Fruit fly (Drosophila melanogaster) whole organism, embryonic: ENCODE data around the gene CG5644.
A peak's percentile ranks its signal among the peaks of the same experiment; 100 is the strongest.

ENCODE experiments used
- Bgb ChIP-seq: fragments of 200-800 bp; sonication (Bioruptor generic); IDR thresholded peaks from 2 replicates; pipeline ENCODE4 v1.3.6; 2022; ENCODE audit warnings: missing biosample characterization, missing genetic modification characterization; ENCODE audit not compliant: partially characterized antibody
- CG11093 ChIP-seq: fragments of 200-800 bp; sonication (Bioruptor generic); IDR thresholded peaks from 3 replicates; pipeline ENCODE4 v1.3.6; 2022; ENCODE audit warnings: missing biosample characterization, missing genetic modification characterization
- CG12104 ChIP-seq: fragments of 200-800 bp; sonication (Bioruptor generic); optimal IDR thresholded peaks from 3 replicates; lab custom pipeline; 2016; ENCODE audit warnings: missing biosample characterization, missing genetic modification characterization
- CG12391 ChIP-seq: fragments of 200-800 bp; sonication (Bioruptor generic); optimal IDR thresholded peaks from 3 replicates; lab custom pipeline; 2018; ENCODE audit warnings: missing biosample characterization, mild to moderate bottlenecking, missing genetic modification characterization, moderate library complexity
- CG12659 ChIP-seq: fragments of 200-800 bp; sonication (Bioruptor generic); optimal IDR thresholded peaks from 3 replicates; lab custom pipeline; 2017; ENCODE audit warnings: mild to moderate bottlenecking, missing biosample characterization, missing genetic modification reagents, missing genetic modification characterization
- CG12744 ChIP-seq: fragments of 200-800 bp; sonication (Bioruptor generic); optimal IDR thresholded peaks from 2 replicates; lab custom pipeline; 2016; ENCODE audit warnings: missing biosample characterization, missing genetic modification characterization
- CG13624 ChIP-seq: fragments of 200-800 bp; sonication (Bioruptor generic); optimal IDR thresholded peaks from 2 replicates; lab custom pipeline; 2016; ENCODE audit warnings: missing biosample characterization, missing genetic modification characterization
- CG4282 ChIP-seq: fragments of 200-800 bp; sonication (Bioruptor generic); optimal IDR thresholded peaks from 2 replicates; lab custom pipeline; 2016; ENCODE audit warnings: missing biosample characterization, missing genetic modification characterization
- CG4854 ChIP-seq: fragments of 200-800 bp; sonication (Bioruptor generic); optimal IDR thresholded peaks from 2 replicates; lab custom pipeline; 2016; ENCODE audit warnings: missing biosample characterization, missing genetic modification characterization, inconsistent platforms
- CG7271 ChIP-seq: fragments of 200-800 bp; sonication (Bioruptor generic); optimal IDR thresholded peaks from 2 replicates; lab custom pipeline; 2018; ENCODE audit warnings: missing biosample characterization, mild to moderate bottlenecking, missing genetic modification characterization, moderate library complexity
- CG9797 ChIP-seq: fragments of 200-800 bp; sonication (Bioruptor generic); optimal IDR thresholded peaks from 3 replicates; lab custom pipeline; 2018; ENCODE audit warnings: missing biosample characterization, mild to moderate bottlenecking, missing genetic modification characterization
- CG9932 ChIP-seq: fragments of 200-800 bp; sonication (Bioruptor generic); IDR thresholded peaks from 2 replicates; pipeline ENCODE4 v1.3.6; 2022; ENCODE audit warnings: missing biosample characterization, missing genetic modification characterization
- Dek ChIP-seq: fragments of 200-800 bp; sonication (Bioruptor generic); optimal IDR thresholded peaks from 3 replicates; lab custom pipeline; 2019; ENCODE audit warnings: missing biosample characterization, mild to moderate bottlenecking, missing genetic modification characterization, moderate library complexity
- Doc2 ChIP-seq: fragments of 200-800 bp; sonication (Bioruptor generic); IDR thresholded peaks from 2 replicates; pipeline ENCODE4 v1.3.6; 2022; ENCODE audit warnings: missing biosample characterization, missing genetic modification characterization
- Doc3 ChIP-seq: fragments of 200-800 bp; sonication (Bioruptor generic); IDR thresholded peaks from 3 replicates; pipeline ENCODE4 v1.3.6; 2022; ENCODE audit warnings: missing biosample characterization, missing genetic modification characterization; ENCODE audit not compliant: partially characterized antibody
- HHEX ChIP-seq: fragments of 200-800 bp; sonication (Bioruptor generic); optimal IDR thresholded peaks from 3 replicates; lab custom pipeline; 2017; ENCODE audit warnings: missing biosample characterization, mild to moderate bottlenecking, missing genetic modification characterization, missing genetic modification reagents
- HmgD ChIP-seq: fragments of 200-800 bp; sonication (Bioruptor generic); optimal IDR thresholded peaks from 3 replicates; lab custom pipeline; 2016; ENCODE audit warnings: missing biosample characterization, missing genetic modification characterization
- HmgZ ChIP-seq: fragments of 200-800 bp; sonication (Bioruptor generic); optimal IDR thresholded peaks from 2 replicates; lab custom pipeline; 2018; ENCODE audit warnings: missing biosample characterization, mild to moderate bottlenecking, missing genetic modification characterization
- MESR4 ChIP-seq: fragments of 200-800 bp; sonication (Bioruptor generic); optimal IDR thresholded peaks from 2 replicates; lab custom pipeline; 2018; ENCODE audit warnings: missing biosample characterization, mild to moderate bottlenecking, missing genetic modification characterization, moderate library complexity
- Max ChIP-seq: fragments of 200-800 bp; sonication (Bioruptor generic); optimal IDR thresholded peaks from 2 replicates; lab custom pipeline; 2016; ENCODE audit warnings: missing biosample characterization, mild to moderate bottlenecking, missing genetic modification characterization
- Meics ChIP-seq: fragments of 200-800 bp; sonication (Bioruptor generic); optimal IDR thresholded peaks from 2 replicates; lab custom pipeline; 2017; ENCODE audit warnings: missing biosample characterization, mild to moderate bottlenecking, missing genetic modification characterization
- NC2α ChIP-seq: fragments of 200-800 bp; sonication (Bioruptor generic); optimal IDR thresholded peaks from 2 replicates; lab custom pipeline; 2016; ENCODE audit warnings: missing biosample characterization, missing genetic modification characterization
- Nf-YB ChIP-seq: fragments of 200-800 bp; sonication (Bioruptor generic); optimal IDR thresholded peaks from 3 replicates; lab custom pipeline; 2019; ENCODE audit warnings: missing biosample characterization, mild to moderate bottlenecking, missing genetic modification characterization, moderate library complexity
- Poxn ChIP-seq: fragments of 200-800 bp; sonication (Bioruptor generic); IDR thresholded peaks from 2 replicates; pipeline ENCODE4 v1.3.6; 2022; ENCODE audit warnings: missing biosample characterization, missing genetic modification characterization
- Spps ChIP-seq: fragments of 200-800 bp; sonication (Bioruptor generic); optimal IDR thresholded peaks from 2 replicates; lab custom pipeline; 2018; ENCODE audit warnings: missing biosample characterization, mild to moderate bottlenecking, missing genetic modification characterization
- Sry-β ChIP-seq: fragments of 200-800 bp; sonication (Bioruptor generic); optimal IDR thresholded peaks from 2 replicates; lab custom pipeline; 2018; ENCODE audit warnings: missing biosample characterization, mild to moderate bottlenecking, missing genetic modification characterization, moderate library complexity
- Trl ChIP-seq, 3 experiments: fragments of >200 bp in 2 of 3; fragments of 200-800 bp in 1 of 3; sonication (Bioruptor generic) in 1 of 3; optimal IDR thresholded peaks; 2 replicates in 1 of 3; 3 replicates in 2 of 3; lab custom pipeline; 2016 to 2017; ENCODE audit warnings: missing biosample characterization in 1 of 3, missing genetic modification characterization in 1 of 3
- aop ChIP-seq: fragments of 200-800 bp; sonication (Bioruptor generic); IDR thresholded peaks from 2 replicates; pipeline ENCODE4 v1.3.6; 2022; ENCODE audit warnings: missing biosample characterization, missing genetic modification characterization
- az2 ChIP-seq: fragments of 200-800 bp; sonication (Bioruptor generic); optimal IDR thresholded peaks from 3 replicates; lab custom pipeline; 2016; ENCODE audit warnings: missing biosample characterization, missing genetic modification characterization
- btn ChIP-seq: fragments of 200-800 bp; sonication (Bioruptor generic); optimal IDR thresholded peaks from 2 replicates; lab custom pipeline; 2016; ENCODE audit warnings: missing biosample characterization, missing genetic modification characterization
- dan ChIP-seq: fragments of 200-800 bp; sonication (Bioruptor generic); IDR thresholded peaks from 2 replicates; pipeline ENCODE4 v1.3.6; 2022; ENCODE audit warnings: missing biosample characterization, missing genetic modification characterization
- dmrt11E ChIP-seq: fragments of 200-800 bp; sonication (Bioruptor generic); optimal IDR thresholded peaks from 3 replicates; lab custom pipeline; 2018; ENCODE audit warnings: missing biosample characterization, mild to moderate bottlenecking, missing genetic modification characterization, moderate library complexity
- eyg ChIP-seq: fragments of 200-800 bp; sonication (Bioruptor generic); optimal IDR thresholded peaks from 3 replicates; lab custom pipeline; 2016; ENCODE audit warnings: missing biosample characterization, missing genetic modification characterization
- fd102C ChIP-seq: fragments of 200-800 bp; sonication (Bioruptor generic); optimal IDR thresholded peaks from 2 replicates; lab custom pipeline; 2018; ENCODE audit warnings: missing biosample characterization, mild to moderate bottlenecking, missing genetic modification characterization, moderate library complexity
- fd64A ChIP-seq: fragments of 200-800 bp; sonication (Bioruptor generic); optimal IDR thresholded peaks from 3 replicates; lab custom pipeline; 2018; ENCODE audit warnings: missing biosample characterization, mild to moderate bottlenecking, missing genetic modification characterization
- gcm2 ChIP-seq: fragments of 200-800 bp; sonication (Bioruptor generic); optimal IDR thresholded peaks from 2 replicates; lab custom pipeline; 2016; ENCODE audit warnings: missing biosample characterization, missing genetic modification characterization
- gsb-n ChIP-seq: fragments of 200-800 bp; sonication (Bioruptor generic); optimal IDR thresholded peaks from 3 replicates; lab custom pipeline; 2018; ENCODE audit warnings: missing biosample characterization, mild to moderate bottlenecking, missing genetic modification characterization
- jing ChIP-seq: fragments of 200-800 bp; sonication (Bioruptor generic); optimal IDR thresholded peaks from 2 replicates; lab custom pipeline; 2018; ENCODE audit warnings: missing biosample characterization, mild to moderate bottlenecking, missing genetic modification characterization
- kay ChIP-seq: fragments of 200-800 bp; sonication (Bioruptor generic); optimal IDR thresholded peaks from 2 replicates; lab custom pipeline; 2016; ENCODE audit warnings: missing biosample characterization, missing genetic modification characterization
- lilli ChIP-seq: fragments of 200-800 bp; sonication (Bioruptor generic); optimal IDR thresholded peaks from 3 replicates; lab custom pipeline; 2016; ENCODE audit warnings: missing biosample characterization, missing genetic modification characterization
- lmd ChIP-seq: fragments of 200-800 bp; sonication (Bioruptor generic); IDR thresholded peaks from 2 replicates; pipeline ENCODE4 v1.3.6; 2022; ENCODE audit warnings: missing biosample characterization, missing genetic modification characterization
- phol ChIP-seq: fragments of 200-800 bp; sonication (Bioruptor generic); optimal IDR thresholded peaks from 3 replicates; lab custom pipeline; 2018; ENCODE audit warnings: missing biosample characterization, mild to moderate bottlenecking, missing genetic modification characterization, moderate library complexity
- row ChIP-seq: fragments of 200-800 bp; sonication (Bioruptor generic); IDR thresholded peaks from 3 replicates; pipeline ENCODE4 v1.3.6; 2022; ENCODE audit warnings: missing biosample characterization, missing genetic modification characterization
- sens-2 ChIP-seq: fragments of 200-800 bp; sonication (Bioruptor generic); IDR thresholded peaks from 2 replicates; pipeline ENCODE4 v1.3.6; 2022; ENCODE audit warnings: missing biosample characterization, missing genetic modification characterization
- slbo ChIP-seq: fragments of 200-800 bp; sonication (Bioruptor generic); IDR thresholded peaks from 2 replicates; pipeline ENCODE4 v1.3.6; 2022; ENCODE audit warnings: missing biosample characterization, missing genetic modification characterization
- tgo ChIP-seq: fragments of 200-800 bp; sonication (Bioruptor generic); IDR thresholded peaks from 3 replicates; pipeline ENCODE4 v1.3.6; 2022; ENCODE audit warnings: missing biosample characterization, missing genetic modification characterization
- twi ChIP-seq: fragments of 200-800 bp; optimal IDR thresholded peaks from 2 replicates; lab custom pipeline; 2019; ENCODE audit warnings: missing biosample characterization, mild to moderate bottlenecking, missing genetic modification characterization, moderate library complexity
- unc-4 ChIP-seq: fragments of 200-800 bp; sonication (Bioruptor generic); IDR thresholded peaks from 2 replicates; pipeline ENCODE4 v1.3.6; 2022; ENCODE audit warnings: missing biosample characterization, missing genetic modification characterization; ENCODE audit not compliant: partially characterized antibody

CG5644 gene

DNA sequence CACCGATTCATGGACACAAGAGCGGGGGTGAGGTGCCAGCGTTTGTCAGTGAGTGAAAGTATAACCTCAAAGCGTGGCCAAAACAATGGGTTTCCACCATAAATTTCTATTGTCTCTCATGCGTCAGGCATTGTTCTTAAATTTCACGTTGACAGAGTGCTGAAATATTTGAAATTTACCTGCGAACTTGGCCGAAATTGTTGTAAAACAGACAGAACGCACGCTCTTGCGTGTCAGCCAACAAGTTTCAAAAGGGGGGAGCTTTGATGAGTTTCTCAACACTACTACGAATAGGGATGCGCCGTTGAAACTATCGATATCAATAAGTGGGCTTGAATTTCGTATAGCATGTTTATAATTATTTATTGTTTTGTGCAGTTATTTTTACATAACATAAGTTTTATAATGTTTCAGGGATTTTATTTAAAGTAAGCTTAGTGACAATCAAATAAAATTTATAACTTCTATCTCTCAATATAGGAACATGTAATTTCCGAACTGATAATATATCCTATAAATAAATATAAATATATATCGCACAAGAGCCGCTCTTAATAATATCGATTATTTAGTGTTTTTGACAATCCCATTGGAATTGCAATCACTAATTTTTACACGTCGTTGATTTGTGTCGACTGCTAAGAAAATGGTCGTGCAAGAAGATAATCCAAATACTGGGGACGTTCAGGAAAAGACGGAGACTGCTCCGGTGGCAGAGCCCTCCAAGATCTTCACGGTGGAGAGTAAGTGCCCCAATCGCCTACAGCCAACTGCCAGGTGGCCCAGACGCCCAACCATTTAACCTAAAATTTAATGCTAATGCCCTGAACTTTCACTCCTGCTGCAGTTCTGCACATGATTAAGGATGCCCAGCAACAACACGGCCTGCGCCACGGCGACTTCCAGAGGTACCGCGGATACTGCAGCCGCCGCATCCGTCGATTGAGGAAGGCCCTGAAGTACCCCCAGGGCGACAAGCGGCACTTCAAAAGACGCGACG is 4.9 kb downstream of the CG5644 start, which contains the start of the genes pix and Srp68 (continued):
- TF ChIP-seq tgo (GFP tag; lab: Robert Waterston, UW): peak; percentile 44; the same call in 1 of the 3 replicates
- TF ChIP-seq Dek (tag; lab: Kevin White, UChicago): peak; percentile 60
- TF ChIP-seq CG13624: peak; percentile 63
- TF ChIP-seq Bgb (GFP tag; lab: Robert Waterston, UW): peak; percentile 47; the same call in 1 of the 2 replicates
- no peak for TF ChIP-seq dan (GFP tag; lab: Robert Waterston, UW)
- peak; percentile 30 for TF ChIP-seq kay (GFP tag; lab: Kevin White, UChicago)
- peak; percentile 48 for TF ChIP-seq az2 (GFP tag; lab: Kevin White, UChicago)
- peak; percentile 75 for TF ChIP-seq lilli (GFP tag; lab: Kevin White, UChicago)
- peak; percentile 93 for TF ChIP-seq MESR4 (GFP tag; lab: Kevin White, UChicago)
- TF ChIP-seq phol (tag; lab: Kevin White, UChicago): peak; percentile 80
- no peak for TF ChIP-seq gsb-n (tag; lab: Kevin White, UChicago)
- TF ChIP-seq Doc3 (GFP tag; lab: Robert Waterston, UW): peak; percentile 83
- no peak for TF ChIP-seq CG11093
- peak; percentile 76 for TF ChIP-seq Sry-β (GFP tag; lab: Kevin White, UChicago)
- peak; percentile 44 for TF ChIP-seq HHEX
- peak; percentile 65; the same call in 1 of the 2 replicates for TF ChIP-seq slbo
- TF ChIP-seq CG4854: peak; percentile 32
- TF ChIP-seq unc-4 (GFP tag; lab: Robert Waterston, UW): peak; percentile 78
- no peak for TF ChIP-seq eyg (GFP tag; lab: Kevin White, UChicago)
- TF ChIP-seq Poxn (GFP tag; lab: Robert Waterston, UW): no peak
- peak; percentile 30 for TF ChIP-seq CG9797
- peak; percentile 58 for TF ChIP-seq CG12104 (GFP tag; lab: Kevin White, UChicago)
- TF ChIP-seq jing: no peak
- no peak for TF ChIP-seq NC2α (GFP tag; lab: Kevin White, UChicago)
- TF ChIP-seq fd102C (GFP tag; lab: Kevin White, UChicago): no peak
- TF ChIP-seq twi: peak; percentile 63
- no peak for TF ChIP-seq Meics
- TF ChIP-seq CG12744: no peak
- no peak for TF ChIP-seq gcm2 (GFP tag; lab: Kevin White, UChicago)
- TF ChIP-seq CG4282: no peak
- TF ChIP-seq CG12659: peak; percentile 82
- TF ChIP-seq sens-2 (GFP tag; lab: Robert Waterston, UW): no peak
- no peak for TF ChIP-seq Doc2 (GFP tag; lab: Robert Waterston, UW)
- TF ChIP-seq row (GFP tag; lab: Robert Waterston, UW): peak; percentile 94
- TF ChIP-seq CG9932 (GFP tag; lab: Robert Waterston, UW): peak; percentile 77
- TF ChIP-seq lmd (GFP tag; lab: Robert Waterston, UW): peak; percentile 46
- no peak for TF ChIP-seq Trl (optimal IDR thresholded peaks at IDR 0.05; lab: Kevin White, UChicago)
- peak; percentile 51 for TF ChIP-seq Trl (GFP tag; optimal IDR thresholded peaks at IDR 0.05; lab: Kevin White, UChicago)
- TF ChIP-seq HmgD (GFP tag; lab: Kevin White, UChicago): no peak
- TF ChIP-seq CG7271 (tag; lab: Kevin White, UChicago): no peak
- TF ChIP-seq Spps (tag; lab: Kevin White, UChicago): peak; percentile 13
- peak; percentile 61 for TF ChIP-seq dmrt11E (tag; lab: Kevin White, UChicago)
- peak; percentile 43 for TF ChIP-seq HmgZ
- TF ChIP-seq btn (GFP tag; lab: Kevin White, UChicago): no peak
- no peak for TF ChIP-seq Nf-YB (GFP tag; lab: Kevin White, UChicago)
- no peak for TF ChIP-seq aop
- TF ChIP-seq CG12391: peak; percentile 83
- peak; percentile 70 for TF ChIP-seq Max (GFP tag; lab: Kevin White, UChicago)
- no peak for TF ChIP-seq fd64A (GFP tag; lab: Kevin White, UChicago)
